Worm (Caenorhabditis elegans): ENCODE measurements around the gene C29F9.8.
"Not testable (repeated sequence)": the region's sequence is repeated elsewhere in the genome, so short reads cannot be mapped to it uniquely, and the experiment has no call there.

The C29F9.8 gene

DNA sequence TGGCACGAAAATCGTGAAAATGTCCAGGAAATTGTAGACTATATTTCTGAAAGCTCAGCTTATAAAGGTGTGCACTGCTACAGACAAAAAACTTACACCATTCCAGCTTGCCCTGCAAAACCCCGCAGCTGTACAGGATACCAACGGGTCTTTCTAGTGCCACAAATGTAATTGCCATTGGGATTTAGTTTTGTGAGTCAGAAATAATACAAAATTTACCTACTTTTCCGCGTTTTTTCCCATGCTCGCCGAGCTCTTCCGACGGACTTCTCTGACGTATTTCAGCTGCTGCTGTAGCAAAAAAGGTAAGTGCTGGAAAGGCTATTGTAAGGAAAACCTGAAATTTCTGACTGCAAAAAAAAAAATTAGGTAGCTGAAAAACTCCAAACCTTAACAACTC, at the start of gene C29F9.8:
Gene C29F9.8, minus strand, starts transcription at position 101 of the 400 bp plus-strand sequence.
- TF ChIP-seq ceh-62, nhr-6, lin-15B (tag; optimal IDR thresholded peaks at IDR 0.05): not testable (repeated sequence)

DNA sequence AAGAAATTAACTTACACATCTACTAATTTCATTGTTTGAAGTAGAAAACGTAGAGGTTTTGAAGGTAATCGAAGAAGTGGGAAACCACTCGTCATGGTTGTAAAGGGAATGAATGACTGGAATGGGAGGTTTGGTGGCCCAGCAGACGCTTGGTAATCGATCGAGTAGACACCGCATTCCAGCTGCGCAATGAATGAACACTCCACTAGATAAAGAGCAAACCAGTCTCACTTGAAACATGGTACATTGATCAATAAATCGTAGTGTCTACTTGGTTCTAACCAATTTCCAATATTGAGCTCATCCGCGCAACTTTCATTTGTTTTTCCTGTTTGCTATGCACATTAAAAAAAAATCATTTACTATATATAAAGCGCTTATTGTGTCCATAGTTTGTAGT, 49.5 kb upstream of the C29F9.8 start, which contains the start of gene fbxb-84:
Gene fbxb-84, minus strand, starts transcription at position 101 of the 400 bp plus-strand sequence.
- TF ChIP-seq hmg-1.1 (GFP tag; IDR thresholded peaks at IDR 0.05) (no peak), daf-12 (tag; optimal IDR thresholded peaks at IDR 0.05) (no peak), ztf-11 (tag; optimal IDR thresholded peaks at IDR 0.05) (no peak), tag-97 (GFP tag; IDR thresholded peaks at IDR 0.05) (no peak), hlh-11 (tag; optimal IDR thresholded peaks at IDR 0.05) (no peak), dmd-6 (GFP tag; IDR thresholded peaks at IDR 0.05) (no peak)

DNA sequence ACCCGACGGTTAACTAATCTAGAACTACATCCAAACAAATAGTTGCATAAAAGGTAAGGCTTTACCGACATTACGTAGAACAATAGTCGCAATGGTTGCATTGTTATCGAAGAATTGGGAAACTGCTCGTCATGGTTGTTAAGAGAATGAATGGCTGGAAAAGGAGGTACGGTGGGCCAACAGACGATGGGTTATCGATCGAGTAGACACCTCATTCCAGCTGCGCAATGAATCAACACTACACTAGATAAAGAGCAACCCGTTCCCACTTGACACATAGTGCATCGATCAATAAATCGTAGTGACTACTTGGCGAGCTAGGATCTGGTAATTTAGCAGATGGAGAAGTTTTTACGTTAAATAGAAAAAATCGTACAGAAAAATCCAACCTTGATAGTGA, 48.2 kb upstream of the C29F9.8 start, which contains the start of the genes T17A3.12 and fbxb-83:
Gene T17A3.12, minus strand, starts transcription at position 101 of the 400 bp plus-strand sequence.
Gene fbxb-83, minus strand, starts transcription at position 134 of the 400 bp plus-strand sequence.
- no peak for TF ChIP-seq dmd-9 (GFP tag; IDR thresholded peaks at IDR 0.05)
- TF ChIP-seq vab-7 (GFP tag; IDR thresholded peaks at IDR 0.05), result no peak

DNA sequence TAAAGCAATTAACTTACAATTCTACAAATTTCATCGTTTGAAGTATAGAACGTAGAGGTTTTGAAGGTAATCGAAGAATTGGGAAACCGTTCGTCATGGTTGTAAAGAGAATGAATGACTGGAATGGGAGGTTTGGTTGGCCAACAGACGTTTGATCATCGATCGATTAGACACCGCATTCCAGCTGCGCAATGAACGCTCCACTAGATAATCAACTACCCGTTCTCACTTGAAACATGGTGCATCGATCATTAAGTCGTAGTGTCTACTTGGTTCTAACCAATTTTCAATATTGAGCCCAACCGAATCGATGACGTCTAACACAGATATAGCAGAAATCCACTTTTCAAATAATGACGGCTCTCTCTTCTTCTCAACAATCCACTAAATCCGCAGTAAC, 46.2 kb upstream of the C29F9.8 start, which contains the start of gene fbxb-82:
Gene fbxb-82, minus strand, starts transcription at position 101 of the 400 bp plus-strand sequence.
- TF ChIP-seq mes-2 (tag; optimal IDR thresholded peaks at IDR 0.05; ENCODE audit: poor library complexity, severe bottlenecking) (no peak), nhr-10 (tag; optimal IDR thresholded peaks at IDR 0.05) (no peak), nhr-111 (GFP tag; optimal IDR thresholded peaks at IDR 0.05) (no peak), lin-39 (tag; optimal IDR thresholded peaks at IDR 0.05) (no peak), sdz-12 (GFP tag; optimal IDR thresholded peaks at IDR 0.05) (no peak), Y5F2A.4 (GFP tag; optimal IDR thresholded peaks at IDR 0.05) (no peak), duxl-1 (tag; optimal IDR thresholded peaks at IDR 0.05; ENCODE audit: poor library complexity) (no peak), F37D6.2 (tag; optimal IDR thresholded peaks at IDR 0.05) (no peak), ces-1 (GFP tag; optimal IDR thresholded peaks at IDR 0.05) (no peak)

DNA sequence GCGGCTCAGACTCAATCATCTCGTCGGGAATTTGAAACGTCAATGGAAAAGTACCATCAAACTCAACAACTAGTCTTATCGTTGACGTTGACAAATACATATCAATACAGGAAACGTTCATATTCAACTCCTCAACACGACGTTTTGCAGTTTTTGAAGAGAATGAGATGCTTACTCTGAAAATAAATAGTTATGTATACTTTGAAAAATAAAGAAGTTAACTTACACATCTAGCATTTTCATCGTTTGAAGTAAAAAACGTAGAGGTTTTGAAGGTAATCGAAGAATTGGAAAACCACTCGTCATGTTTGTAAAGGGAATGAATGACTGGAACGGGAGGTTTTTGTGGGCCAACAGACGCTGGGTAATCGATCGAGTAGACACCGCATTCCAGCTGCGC, 44.0 kb upstream of the C29F9.8 start, which contains the start of gene fbxb-81:
Gene fbxb-81, minus strand, starts transcription at position 314 of the 400 bp plus-strand sequence.
- peak in 1 of 2 experiments; percentile 94 for TF ChIP-seq unc-62 (GFP tag; optimal IDR thresholded peaks at IDR 0.05 in 1 of 2)
- TF ChIP-seq unc-62 (tag; optimal IDR thresholded peaks at IDR 0.05), result no peak
- no peak for TF ChIP-seq nhr-28 (tag; optimal IDR thresholded peaks at IDR 0.05)

DNA sequence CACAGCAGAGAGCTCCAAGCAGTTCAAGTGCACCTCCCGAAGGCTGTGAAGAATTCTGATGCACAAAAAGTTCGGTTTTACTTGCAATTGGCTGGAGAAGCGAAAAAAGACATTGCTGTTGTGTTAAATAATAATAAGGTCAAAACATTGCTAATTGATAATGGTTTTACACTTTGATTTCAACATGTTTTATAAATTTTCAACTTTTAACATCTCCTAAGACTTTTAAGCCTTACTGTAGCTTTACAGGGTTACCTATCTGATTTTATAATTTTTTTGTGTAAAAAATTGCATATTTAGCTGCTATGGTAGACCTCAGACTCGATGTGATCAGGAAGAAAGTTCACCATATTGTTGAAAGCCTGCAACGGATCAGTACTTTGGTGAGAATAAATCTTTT, 37.3 kb upstream of the C29F9.8 start, which contains the start of gene pals-25:
Gene pals-25, plus strand, starts transcription at position 301 of the 400 bp plus-strand sequence.
- no peak for TF ChIP-seq ama-1 (optimal IDR thresholded peaks at IDR 0.05)
- no peak for TF ChIP-seq tag-97 (GFP tag; IDR thresholded peaks at IDR 0.05)
- no peak for TF ChIP-seq hif-1 (tag; optimal IDR thresholded peaks at IDR 0.05)
- no peak for TF ChIP-seq T20F7.1 (GFP tag; optimal IDR thresholded peaks at IDR 0.05)
- TF ChIP-seq snpc-4 (tag; optimal IDR thresholded peaks at IDR 0.05), result no peak
- TF ChIP-seq php-3 (GFP tag; IDR thresholded peaks at IDR 0.05), result no peak
- TF ChIP-seq zip-11 (GFP tag; IDR thresholded peaks at IDR 0.05), result no peak
- no peak for TF ChIP-seq egl-27 (tag; optimal IDR thresholded peaks at IDR 0.05)
- no peak for TF ChIP-seq skn-1 (tag; optimal IDR thresholded peaks at IDR 0.05)
- no peak for TF ChIP-seq ztf-11 (tag; optimal IDR thresholded peaks at IDR 0.05)
- no peak for TF ChIP-seq ZK546.5 (tag; optimal IDR thresholded peaks at IDR 0.05)
